Worm (Caenorhabditis elegans) whole organism, L4 larva: ENCODE results near the gene T25B2.1.
A peak's percentile ranks its signal among the peaks of the same experiment; 100 is the strongest.

Source experiments
- D1046.2 ChIP-seq: fragments of 200-800 bp; sonication (Bioruptor generic); IDR thresholded peaks from 2 replicates; pipeline ENCODE4 v1.3.6; 2022; ENCODE audit warnings: missing genetic modification characterization, missing compliant biosample characterization
- F10B5.3 ChIP-seq: sonication (generic microtip); optimal IDR thresholded peaks from 2 replicates; lab custom pipeline; 2016; ENCODE audit warnings: mild to moderate bottlenecking, missing genetic modification characterization, missing compliant biosample characterization
- F49E8.2 ChIP-seq: sonication (generic microtip); optimal IDR thresholded peaks from 2 replicates; lab custom pipeline; 2016; ENCODE audit warnings: missing compliant biosample characterization, mild to moderate bottlenecking, missing genetic modification characterization, borderline replicate concordance
- T26A8.4 ChIP-seq: fragments of 200-800 bp; sonication (Bioruptor generic); IDR thresholded peaks from 2 replicates; pipeline ENCODE4 v1.3.6; 2022; ENCODE audit warnings: missing genetic modification characterization, missing compliant biosample characterization
- Y105C5A.15 ChIP-seq: fragments of 200-800 bp; sonication (Bioruptor generic); IDR thresholded peaks from 2 replicates; pipeline ENCODE4 v1.3.6; 2022; ENCODE audit warnings: missing genetic modification characterization, missing compliant biosample characterization
- aha-1 ChIP-seq: fragments of 150-350 bp; peaks from one replicate; lab custom pipeline; 2014; ENCODE audit warnings: missing biosample characterization, missing genetic modification characterization
- aly-2 ChIP-seq: sonication (generic microtip); optimal IDR thresholded peaks from 2 replicates; lab custom pipeline; 2018; ENCODE audit warnings: missing biosample characterization, missing genetic modification characterization
- ceh-28 ChIP-seq: fragments of 150-350 bp; optimal IDR thresholded peaks from 2 replicates; lab custom pipeline; 2014; ENCODE audit warnings: missing biosample characterization, missing genetic modification reagents, missing genetic modification characterization
- ces-1 ChIP-seq: fragments of 150-350 bp; sonication (generic microtip); optimal IDR thresholded peaks from 4 replicates; lab custom pipeline; 2014; ENCODE audit warnings: missing biosample characterization, missing genetic modification reagents, missing genetic modification characterization
- daf-19 ChIP-seq: fragments of 200-800 bp; sonication (Bioruptor generic); conservative IDR thresholded peaks from 2 replicates; pipeline ENCODE4 v1.3.6; 2022; ENCODE audit warnings: missing genetic modification characterization, missing compliant biosample characterization
- dpl-1 ChIP-seq: fragments of 150-350 bp; optimal IDR thresholded peaks from 2 replicates; lab custom pipeline; 2014; ENCODE audit warnings: missing biosample characterization, missing genetic modification reagents, missing genetic modification characterization
- egl-27 ChIP-seq: sonication (generic microtip); optimal IDR thresholded peaks from 3 replicates; lab custom pipeline; 2017; ENCODE audit warnings: missing biosample characterization, missing genetic modification reagents, missing genetic modification characterization
- gei-8 ChIP-seq: fragments of 200-800 bp; sonication (Bioruptor generic); optimal IDR thresholded peaks from 2 replicates; lab custom pipeline; 2018; ENCODE audit warnings: mild to moderate bottlenecking, missing genetic modification characterization, missing compliant biosample characterization
- hlh-11 ChIP-seq: fragments of 200-800 bp; sonication (Bioruptor generic); optimal IDR thresholded peaks from 2 replicates; lab custom pipeline; 2018; ENCODE audit warnings: mild to moderate bottlenecking, missing genetic modification characterization, missing compliant biosample characterization
- hmg-1.1 ChIP-seq: fragments of 200-800 bp; sonication (Bioruptor generic); IDR thresholded peaks from 2 replicates; pipeline ENCODE4 v1.3.6; 2022; ENCODE audit warnings: missing genetic modification reagents, missing genetic modification characterization, missing compliant biosample characterization
- lin-13 ChIP-seq: fragments of 150-350 bp; optimal IDR thresholded peaks from 2 replicates; lab custom pipeline; 2014; ENCODE audit warnings: missing biosample characterization, missing genetic modification reagents, missing genetic modification characterization
- lin-15B ChIP-seq: fragments of 150-350 bp; sonication (generic microtip); optimal IDR thresholded peaks from 3 replicates; lab custom pipeline; 2014; ENCODE audit warnings: missing biosample characterization, missing genetic modification characterization
- lin-38 ChIP-seq: fragments of 200-800 bp; sonication (Bioruptor generic); IDR thresholded peaks from 2 replicates; pipeline ENCODE4 v1.3.6; 2022; ENCODE audit warnings: missing genetic modification reagents, missing genetic modification characterization, missing compliant biosample characterization
- lsy-2 ChIP-seq, 2 experiments: fragments of 150-350 bp in 1 of 2; sonication (generic microtip) in 1 of 2; optimal IDR thresholded peaks; 2 replicates each; lab custom pipeline; 2014 to 2017; ENCODE audit warnings: missing biosample characterization in 2 of 2, missing genetic modification characterization in 2 of 2
- mep-1 ChIP-seq: fragments of 150-350 bp; sonication (generic microtip); optimal IDR thresholded peaks from 3 replicates; lab custom pipeline; 2014; ENCODE audit warnings: missing biosample characterization, missing genetic modification characterization
- nhr-11 ChIP-seq: fragments of 150-350 bp; optimal IDR thresholded peaks from 2 replicates; lab custom pipeline; 2014; ENCODE audit warnings: missing biosample characterization, missing genetic modification characterization
- nhr-111 ChIP-seq: fragments of 200-800 bp; sonication (Bioruptor generic); optimal IDR thresholded peaks from 2 replicates; lab custom pipeline; 2018; ENCODE audit warnings: mild to moderate bottlenecking, missing genetic modification characterization, missing compliant biosample characterization
- nhr-237 ChIP-seq: sonication (generic microtip); optimal IDR thresholded peaks from 2 replicates; lab custom pipeline; 2017; ENCODE audit warnings: missing biosample characterization, missing genetic modification characterization
- nhr-25 ChIP-seq: sonication (generic microtip); optimal IDR thresholded peaks from 2 replicates; lab custom pipeline; 2017; ENCODE audit warnings: missing genetic modification characterization, mild to moderate bottlenecking, missing compliant biosample characterization, antibody characterized with exemption, moderate library complexity, borderline replicate concordance; ENCODE audit not compliant: insufficient read depth
- nhr-6 ChIP-seq: fragments of 150-350 bp; optimal IDR thresholded peaks from 2 replicates; lab custom pipeline; 2014; ENCODE audit warnings: missing biosample characterization, missing genetic modification characterization
- pha-4 ChIP-seq, 2 experiments: fragments of 150-350 bp in 1 of 2; fragments of 200-800 bp in 1 of 2; sonication (Bioruptor generic) in 1 of 2; IDR thresholded peaks in 1 of 2; optimal IDR thresholded peaks in 1 of 2; 2 replicates each; pipeline versions ENCODE4 v1.3.6 to Lab custom; 2014 to 2022; ENCODE audit warnings: missing genetic modification characterization in 2 of 2, missing genetic modification reagents in 2 of 2, missing biosample characterization in 1 of 2, missing compliant biosample characterization in 1 of 2
- php-3 ChIP-seq: fragments of 200-800 bp; sonication (Bioruptor generic); IDR thresholded peaks from 2 replicates; pipeline ENCODE4 v1.3.6; 2022; ENCODE audit warnings: missing genetic modification reagents, missing genetic modification characterization, missing compliant biosample characterization
- rbr-2 ChIP-seq: sonication (generic microtip); optimal IDR thresholded peaks from 2 replicates; lab custom pipeline; 2016; ENCODE audit warnings: missing genotype, missing genetic modification characterization, missing compliant biosample characterization
- sdz-12 ChIP-seq: fragments of 200-800 bp; sonication (Bioruptor generic); optimal IDR thresholded peaks from 2 replicates; lab custom pipeline; 2018; ENCODE audit warnings: mild to moderate bottlenecking, missing genetic modification characterization, missing compliant biosample characterization
- set-16 ChIP-seq: fragments of 200-800 bp; sonication (Bioruptor generic); IDR thresholded peaks from 2 replicates; pipeline ENCODE4 v1.3.6; 2022; ENCODE audit warnings: missing genetic modification reagents, missing genetic modification characterization, missing compliant biosample characterization
- skn-1 ChIP-seq: fragments of 150-350 bp; optimal IDR thresholded peaks from 2 replicates; lab custom pipeline; 2014; ENCODE audit warnings: missing biosample characterization, missing genetic modification characterization
- tag-97 ChIP-seq: fragments of 200-800 bp; sonication (Bioruptor generic); IDR thresholded peaks from 2 replicates; pipeline ENCODE4 v1.3.6; 2022; ENCODE audit warnings: missing genetic modification characterization, missing compliant biosample characterization
- unc-62 ChIP-seq, 3 experiments: fragments of 150-350 bp in 1 of 3; sonication (generic microtip); optimal IDR thresholded peaks in 2 of 3; peaks in 1 of 3; 1 replicate in 1 of 3; 2 replicates in 2 of 3; lab custom pipeline; 2014 to 2017; ENCODE audit warnings: missing biosample characterization in 3 of 3, missing genetic modification characterization in 3 of 3, missing genetic modification reagents in 3 of 3, missing genotype in 1 of 3
- zfp-2 ChIP-seq: sonication (generic microtip); optimal IDR thresholded peaks from 2 replicates; lab custom pipeline; 2016; ENCODE audit warnings: mild to moderate bottlenecking, missing genetic modification characterization, missing compliant biosample characterization
- zfp-3 ChIP-seq: fragments of 200-800 bp; sonication (Bioruptor generic); conservative IDR thresholded peaks from 2 replicates; pipeline ENCODE4 v1.3.6; 2022; ENCODE audit warnings: missing genetic modification reagents, missing genetic modification characterization, missing compliant biosample characterization
- zip-2 ChIP-seq: fragments of 150-350 bp; optimal IDR thresholded peaks from 2 replicates; lab custom pipeline; 2014; ENCODE audit warnings: missing biosample characterization, missing genetic modification characterization

Gene T25B2.1

ce11 chrX:6129277-6129676 lies 44.5 kb upstream of the T25B2.1 start (continued):
- no peak for TF ChIP-seq nhr-11 (tag; lab: Kevin White, UChicago)
- TF ChIP-seq lin-13 (GFP tag; lab: Kevin White, UChicago) = no peak
- no peak for TF ChIP-seq sdz-12 (GFP tag; lab: Kevin White, UChicago)
- no peak for TF ChIP-seq egl-27 (tag; lab: Kevin White, UChicago)
- TF ChIP-seq gei-8 (GFP tag; lab: Kevin White, UChicago) = no peak
- peak in 1 of 2 experiments; percentile 16 for TF ChIP-seq lsy-2 (tag; optimal IDR thresholded peaks at IDR 0.05; lab: Kevin White, UChicago)
- TF ChIP-seq D1046.2 (GFP tag; lab: Robert Waterston, UW) = no peak
- no peak for TF ChIP-seq lin-15B (tag; lab: Kevin White, UChicago)
- TF ChIP-seq tag-97 = no peak
- TF ChIP-seq nhr-6 (tag; lab: Kevin White, UChicago) = peak; percentile 5
- TF ChIP-seq php-3 = peak; percentile 53; the same call in 1 of the 2 replicates
- TF ChIP-seq nhr-111 = no peak
- TF ChIP-seq nhr-237 (tag; lab: Kevin White, UChicago) = no peak
- no peak for TF ChIP-seq ces-1 (GFP tag; lab: Kevin White, UChicago)
- no peak for TF ChIP-seq nhr-25
- no peak for TF ChIP-seq zip-2 (tag; lab: Kevin White, UChicago)
- no peak for TF ChIP-seq lin-38 (GFP tag; lab: Robert Waterston, UW)
- no peak for TF ChIP-seq F10B5.3
- no peak for TF ChIP-seq F49E8.2
- TF ChIP-seq aly-2 (tag; lab: Kevin White, UChicago) = no peak
- TF ChIP-seq daf-19 (GFP tag; lab: Robert Waterston, UW) = no peak
- TF ChIP-seq skn-1 (tag; lab: Kevin White, UChicago) = no peak
- no peak for TF ChIP-seq Y105C5A.15 (GFP tag; lab: Robert Waterston, UW)

DNA sequence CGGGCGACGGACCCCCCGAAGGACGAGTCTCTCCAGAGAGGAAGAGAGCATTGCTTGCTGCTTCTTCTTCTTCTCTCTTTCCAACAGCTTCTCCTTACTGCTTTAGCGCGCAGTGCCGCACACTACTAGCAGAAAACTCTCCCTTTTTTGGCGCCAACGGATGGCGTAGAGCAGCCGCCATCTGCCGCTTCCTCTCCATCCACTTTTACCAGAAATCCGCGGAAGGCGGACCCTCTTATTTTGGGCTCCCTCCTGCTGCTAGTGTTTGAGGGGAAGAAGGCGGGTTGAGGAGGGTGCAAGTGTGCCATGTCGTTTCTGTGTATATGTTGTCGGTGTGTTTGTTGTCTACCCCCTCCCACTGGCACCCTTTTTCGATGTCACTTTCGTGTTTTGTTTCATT lies 39.3 kb upstream of the T25B2.1 start:
- TF ChIP-seq mep-1 (tag; lab: Kevin White, UChicago) = peak; percentile 16
- TF ChIP-seq set-16 (GFP tag; lab: Robert Waterston, UW) = peak; percentile 83
- TF ChIP-seq zfp-2 (tag; lab: Kevin White, UChicago) = no peak
- TF ChIP-seq pha-4 (GFP tag; IDR thresholded peaks at IDR 0.05; lab: Robert Waterston, UW) = peak; percentile 15; the same call in 1 of the 2 replicates
- no peak for TF ChIP-seq pha-4 (tag; optimal IDR thresholded peaks at IDR 0.05; lab: Kevin White, UChicago)
- peak; percentile 15 for TF ChIP-seq hlh-11 (tag; lab: Kevin White, UChicago)
- peak; percentile 31; the same call in 1 of the 2 replicates for TF ChIP-seq hmg-1.1 (GFP tag; lab: Robert Waterston, UW)
- TF ChIP-seq T26A8.4 (GFP tag; lab: Robert Waterston, UW) = no peak
- TF ChIP-seq lin-38 (GFP tag; lab: Robert Waterston, UW) = no peak
- peak in 1 of 2 experiments; percentile 49 for TF ChIP-seq unc-62 (GFP tag; optimal IDR thresholded peaks at IDR 0.05 in 1 of 2; lab: Kevin White, UChicago)
- TF ChIP-seq unc-62 (tag; optimal IDR thresholded peaks at IDR 0.05; lab: Kevin White, UChicago) = no peak
- no peak for TF ChIP-seq ceh-28 (tag; lab: Kevin White, UChicago)
- no peak for TF ChIP-seq zfp-3 (GFP tag; lab: Robert Waterston, UW)
- TF ChIP-seq rbr-2 = peak; percentile 56
- TF ChIP-seq dpl-1 (GFP tag; lab: Kevin White, UChicago) = no peak
- no peak for TF ChIP-seq daf-19 (GFP tag; lab: Robert Waterston, UW)

DNA sequence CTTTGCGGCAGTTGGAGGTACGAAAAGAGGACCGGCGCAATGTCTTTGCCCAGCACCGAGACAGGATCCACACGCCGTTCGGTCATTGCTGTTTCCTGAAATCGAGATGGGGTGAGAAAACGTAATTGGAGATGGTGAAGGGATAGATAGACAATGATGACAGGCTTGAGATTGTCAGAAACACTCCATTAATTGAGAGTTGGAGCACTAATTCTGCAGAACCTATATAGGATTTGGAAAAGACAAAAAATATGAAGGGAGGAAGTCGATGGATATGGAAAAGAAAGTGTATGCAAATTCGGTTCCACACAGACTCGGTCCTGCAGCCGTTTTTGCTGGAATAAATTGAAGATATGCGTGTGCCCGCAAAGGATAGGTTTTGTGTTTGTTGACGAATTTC lies 35.5 kb upstream of the T25B2.1 start, which contains the start of gene Y72A10A.1:
Y72A10A.1 (minus strand) TSS at position 101 of the 400 bp plus-strand sequence.
- peak in 1 of 2 experiments; percentile 43 for TF ChIP-seq unc-62 (GFP tag; optimal IDR thresholded peaks at IDR 0.05 in 1 of 2; lab: Kevin White, UChicago)
- TF ChIP-seq unc-62 (tag; optimal IDR thresholded peaks at IDR 0.05; lab: Kevin White, UChicago) = no peak
- TF ChIP-seq zip-2 (tag; lab: Kevin White, UChicago) = no peak
- TF ChIP-seq aha-1 = peak; percentile 45
